Fruit fly (Drosophila melanogaster) whole organism, prepupa: ENCODE data around the gene mei-38.

Experiments
- CG15336 ChIP-seq: fragments of 200-800 bp; sonication (Bioruptor generic); IDR thresholded peaks from 2 replicates; pipeline ENCODE4 v1.3.6; 2022; ENCODE audit warnings: missing biosample characterization, missing genetic modification characterization
- CG3032 ChIP-seq: fragments of 200-800 bp; optimal IDR thresholded peaks from 2 replicates; lab custom pipeline; 2019; ENCODE audit warnings: missing biosample characterization, mild to moderate bottlenecking, missing genetic modification characterization, moderate library complexity
- CG32006 ChIP-seq: fragments of 200-800 bp; sonication (Bioruptor generic); optimal IDR thresholded peaks from 3 replicates; lab custom pipeline; 2017; ENCODE audit warnings: missing biosample characterization, mild to moderate bottlenecking, missing genetic modification characterization
- CG34406 ChIP-seq: fragments of 200-800 bp; sonication (Bioruptor generic); optimal IDR thresholded peaks from 3 replicates; lab custom pipeline; 2016; ENCODE audit warnings: missing biosample characterization, missing genetic modification characterization
- CG6276 ChIP-seq: fragments of 200-800 bp; sonication (Bioruptor generic); optimal IDR thresholded peaks from 2 replicates; lab custom pipeline; 2017; ENCODE audit warnings: missing biosample characterization, mild to moderate bottlenecking, missing genetic modification characterization
- CG8119 ChIP-seq: fragments of 200-800 bp; sonication (Bioruptor generic); IDR thresholded peaks from 3 replicates; pipeline ENCODE4 v1.3.6; 2022; ENCODE audit warnings: missing biosample characterization, missing genetic modification characterization
- Eip75B ChIP-seq: fragments of 200-800 bp; sonication (Bioruptor generic); optimal IDR thresholded peaks from 3 replicates; lab custom pipeline; 2016; ENCODE audit warnings: missing biosample characterization, missing genetic modification characterization
- Eip78C ChIP-seq: fragments of 200-800 bp; sonication (Bioruptor generic); peaks from one replicate; lab custom pipeline; 2016; ENCODE audit warnings: missing biosample characterization, missing genetic modification characterization
- Gug ChIP-seq: fragments of 200-800 bp; sonication (Bioruptor generic); IDR thresholded peaks from 2 replicates; pipeline ENCODE4 v1.3.6; 2022; ENCODE audit warnings: missing biosample characterization, missing genetic modification characterization
- Hr39 ChIP-seq: fragments of 200-800 bp; sonication (Bioruptor generic); optimal IDR thresholded peaks from 2 replicates; lab custom pipeline; 2016; ENCODE audit warnings: missing biosample characterization, missing genetic modification characterization
- Smox ChIP-seq: fragments of 200-800 bp; sonication (Bioruptor generic); optimal IDR thresholded peaks from 3 replicates; lab custom pipeline; 2016; ENCODE audit warnings: missing biosample characterization, missing genetic modification characterization
- Sox102F ChIP-seq: fragments of 200-800 bp; sonication (Bioruptor generic); optimal IDR thresholded peaks from 2 replicates; lab custom pipeline; 2016; ENCODE audit warnings: missing biosample characterization, mild to moderate bottlenecking, missing genetic modification characterization
- dac ChIP-seq: fragments of 200-800 bp; sonication (Bioruptor generic); optimal IDR thresholded peaks from 2 replicates; lab custom pipeline; 2017; ENCODE audit warnings: missing biosample characterization, mild to moderate bottlenecking, missing genetic modification characterization
- pdm3 ChIP-seq: fragments of 200-800 bp; sonication (Bioruptor generic); optimal IDR thresholded peaks from 3 replicates; lab custom pipeline; 2016; ENCODE audit warnings: missing biosample characterization, missing genetic modification characterization

DNA sequence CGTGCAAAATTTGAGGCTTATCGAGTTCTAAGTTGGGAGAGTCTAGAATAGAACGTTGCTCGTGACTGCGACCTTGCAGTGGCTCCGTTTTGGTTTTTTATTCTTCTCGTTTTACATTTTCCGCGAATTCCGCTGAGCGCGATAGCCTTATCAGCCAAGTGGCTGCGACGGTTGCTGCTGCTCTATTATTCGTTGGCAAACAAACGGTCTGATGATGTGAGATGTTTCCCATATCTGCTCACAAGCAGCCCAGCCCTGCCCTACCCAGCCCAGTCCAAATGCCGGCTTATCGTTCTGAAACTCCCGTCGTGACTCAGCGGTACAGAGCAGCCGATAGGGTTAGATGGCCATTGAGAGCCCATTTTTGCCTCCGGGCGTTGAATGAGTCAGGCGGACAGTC lies 3.6 kb downstream of the mei-38 start:
- TF ChIP-seq dac (no peak), Eip78C (GFP tag; lab: Kevin White, UChicago) (no peak), CG6276 (GFP tag; lab: Kevin White, UChicago) (no peak), CG34406 (GFP tag; lab: Kevin White, UChicago) (no peak), pdm3 (GFP tag; lab: Kevin White, UChicago) (no peak), Gug (GFP tag; lab: Robert Waterston, UW) (no peak), Sox102F (no peak), CG32006 (GFP tag; lab: Kevin White, UChicago) (no peak), Hr39 (GFP tag; lab: Kevin White, UChicago) (no peak), CG15336 (no peak), CG8119 (no peak), Eip75B (GFP tag; lab: Kevin White, UChicago) (no peak), CG3032 (tag; lab: Kevin White, UChicago) (no peak), Smox (GFP tag; lab: Kevin White, UChicago) (no peak)
